Worm (Caenorhabditis elegans) whole organism, L2 larva: Measurements from ENCODE around the gene unc-46.

Source experiments
- aly-2 ChIP-seq: fragments of 150-350 bp; optimal IDR thresholded peaks from 2 replicates; lab custom pipeline; 2014; ENCODE audit warnings: missing biosample characterization, missing genetic modification characterization
- egl-27 ChIP-seq: sonication (generic microtip); optimal IDR thresholded peaks from 3 replicates; lab custom pipeline; 2017; ENCODE audit warnings: missing biosample characterization, missing genetic modification reagents, missing genetic modification characterization
- lsy-2 ChIP-seq, 2 experiments: fragments of 150-350 bp in 1 of 2; sonication (generic microtip) in 1 of 2; optimal IDR thresholded peaks; 2 replicates each; lab custom pipeline; 2014 to 2017; ENCODE audit warnings: missing biosample characterization in 2 of 2, missing genetic modification characterization in 2 of 2
- nhr-11 ChIP-seq: fragments of 150-350 bp; optimal IDR thresholded peaks from 2 replicates; lab custom pipeline; 2014; ENCODE audit warnings: missing biosample characterization, missing genetic modification characterization
- nhr-23 ChIP-seq: fragments of 150-350 bp; optimal IDR thresholded peaks from 2 replicates; lab custom pipeline; 2014; ENCODE audit warnings: missing biosample characterization, missing genetic modification reagents, missing genetic modification characterization
- nhr-237 ChIP-seq: fragments of 150-350 bp; optimal IDR thresholded peaks from 2 replicates; lab custom pipeline; 2014; ENCODE audit warnings: missing biosample characterization, missing genetic modification characterization
- nhr-25 ChIP-seq: fragments of 150-350 bp; sonication (generic microtip); optimal IDR thresholded peaks from 3 replicates; lab custom pipeline; 2014; ENCODE audit warnings: missing biosample characterization, missing genetic modification characterization
- nhr-6 ChIP-seq: fragments of 150-350 bp; optimal IDR thresholded peaks from 2 replicates; lab custom pipeline; 2014; ENCODE audit warnings: missing biosample characterization, missing genetic modification characterization
- nhr-77 ChIP-seq: fragments of 150-350 bp; optimal IDR thresholded peaks from 2 replicates; lab custom pipeline; 2014; ENCODE audit warnings: missing biosample characterization, missing genetic modification characterization
- unc-62 ChIP-seq: fragments of 150-350 bp; optimal IDR thresholded peaks from 2 replicates; lab custom pipeline; 2014; ENCODE audit warnings: missing biosample characterization, missing genetic modification reagents, missing genetic modification characterization
- ztf-11 ChIP-seq: sonication (generic microtip); optimal IDR thresholded peaks from 2 replicates; lab custom pipeline; 2017; ENCODE audit warnings: missing biosample characterization, missing genetic modification characterization
- ztf-4 ChIP-seq: fragments of 150-350 bp; optimal IDR thresholded peaks from 2 replicates; lab custom pipeline; 2014; ENCODE audit warnings: missing biosample characterization, missing genetic modification characterization

DNA sequence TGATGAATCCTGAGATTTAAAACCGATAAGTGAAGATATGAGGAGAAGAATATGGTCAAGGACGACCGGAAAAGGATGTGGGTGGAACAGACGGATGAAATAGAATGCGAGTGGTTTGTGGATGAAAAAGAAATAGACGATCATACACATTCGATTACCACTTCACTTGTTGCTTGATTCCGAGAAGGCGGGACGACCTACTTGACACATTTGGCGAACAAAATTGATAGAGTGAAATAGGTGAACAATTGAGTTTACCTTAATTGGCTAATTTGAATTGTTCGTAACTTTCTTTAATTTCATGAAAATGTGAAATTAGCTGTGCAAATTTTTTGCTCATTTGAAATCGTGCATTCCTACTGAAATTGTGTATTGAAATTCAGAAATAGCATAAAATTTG, 26.7 kb downstream of the unc-46 start, which contains the start of gene Y58A7A.2:
- TF ChIP-seq egl-27 (tag; lab: Kevin White, UChicago): no peak
- TF ChIP-seq unc-62 (GFP tag; lab: Kevin White, UChicago): no peak
- TF ChIP-seq nhr-25 (tag; lab: Kevin White, UChicago): no peak
- TF ChIP-seq lsy-2 (tag; optimal IDR thresholded peaks at IDR 0.05; lab: Kevin White, UChicago): no peak
- no peak for TF ChIP-seq aly-2 (tag; lab: Kevin White, UChicago)
- TF ChIP-seq nhr-77: no peak
- TF ChIP-seq nhr-23: no peak
- TF ChIP-seq nhr-6 (tag; lab: Kevin White, UChicago): no peak
- no peak for TF ChIP-seq nhr-237 (tag; lab: Kevin White, UChicago)
- TF ChIP-seq ztf-11 (tag; lab: Kevin White, UChicago): no peak
- TF ChIP-seq nhr-11 (tag; lab: Kevin White, UChicago): no peak
- no peak for TF ChIP-seq ztf-4
